Fruit fly (Drosophila melanogaster): ENCODE measurements around the gene Fer1HCH.

Fer1HCH gene

DNA sequence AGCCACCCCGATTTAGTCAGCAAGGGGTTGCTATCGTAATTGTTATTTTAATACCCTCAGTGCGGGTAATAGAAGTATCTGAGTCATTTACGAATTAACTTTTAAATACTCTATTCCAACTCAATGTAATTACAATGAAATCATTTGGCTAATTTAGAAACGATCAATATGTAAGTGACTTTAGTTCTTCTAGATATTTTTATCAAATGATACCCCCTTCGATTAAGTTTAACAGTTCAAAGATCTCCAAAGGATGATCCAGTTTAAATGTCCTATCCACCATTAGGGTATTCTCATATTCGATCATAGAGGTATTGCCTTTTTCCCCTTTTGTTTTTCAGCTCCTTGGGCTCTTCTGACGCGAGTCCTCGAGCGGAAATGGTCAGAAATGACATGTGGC, 5.9 kb upstream of the Fer1HCH start:
- TF ChIP-seq Mnt (GFP tag; optimal IDR thresholded peaks at IDR 0.05): no peak
- no peak for TF ChIP-seq CG11617 (GFP tag; optimal IDR thresholded peaks at IDR 0.05)
- TF ChIP-seq Crg-1 (GFP tag; optimal IDR thresholded peaks at IDR 0.05): no peak
- no peak for TF ChIP-seq ovo (GFP tag; optimal IDR thresholded peaks at IDR 0.05)
- no peak for TF ChIP-seq Hr96 (GFP tag; optimal IDR thresholded peaks at IDR 0.05)
- no peak for TF ChIP-seq bab1 (GFP tag; optimal IDR thresholded peaks at IDR 0.05)
- no peak for TF ChIP-seq toe (GFP tag; optimal IDR thresholded peaks at IDR 0.05)
- TF ChIP-seq CG12768 (GFP tag; optimal IDR thresholded peaks at IDR 0.05): no peak

DNA sequence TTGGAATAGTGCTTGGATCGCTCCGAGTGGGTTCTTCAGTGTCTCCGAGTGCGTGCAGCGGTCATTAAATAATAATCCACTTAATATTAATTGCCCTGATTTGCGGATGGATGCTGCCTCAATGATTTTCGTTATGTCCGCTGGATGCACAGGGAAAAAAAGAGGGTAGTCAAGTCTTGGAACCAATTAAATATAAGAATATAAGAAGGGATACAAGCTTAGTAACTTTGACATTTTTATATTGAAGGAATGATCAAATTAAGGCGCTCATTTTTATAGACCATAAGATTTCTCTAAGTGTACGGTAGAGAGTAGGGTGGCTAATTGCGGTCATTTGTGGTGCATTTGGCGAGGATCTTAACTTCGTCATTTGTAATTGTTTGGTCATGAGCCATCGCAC, 4.0 kb upstream of the Fer1HCH start:
- TF ChIP-seq cnc (optimal IDR thresholded peaks at IDR 0.05) (no peak), cic (GFP tag; optimal IDR thresholded peaks at IDR 0.05) (no peak), kay (GFP tag; ENCODE audit: borderline replicate concordance) (no peak), Hr96 (GFP tag; optimal IDR thresholded peaks at IDR 0.05) (no peak), CG14711 (tag; optimal IDR thresholded peaks at IDR 0.05) (no peak), tj (GFP tag; optimal IDR thresholded peaks at IDR 0.05) (no peak)

DNA sequence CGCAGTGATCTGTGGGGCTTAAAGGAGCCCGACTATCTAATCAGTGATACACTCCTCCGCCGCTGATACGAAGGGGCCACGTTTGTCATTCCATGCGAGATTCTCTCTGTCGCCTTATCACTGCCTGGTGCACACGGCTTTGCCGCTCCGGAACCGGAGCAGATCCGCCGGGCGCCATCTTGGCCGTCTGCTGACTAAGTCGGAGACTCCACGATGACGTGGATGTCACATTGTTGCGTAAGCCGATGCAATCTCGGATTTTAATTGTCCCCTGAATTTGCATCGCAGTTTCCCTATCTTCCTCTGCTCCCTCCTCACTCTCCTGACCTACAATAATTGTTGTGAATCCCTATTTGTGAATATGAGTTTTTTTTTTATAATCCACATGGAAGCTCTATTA, 3.1 kb upstream of the Fer1HCH start:
- peak; percentile 11 for TF ChIP-seq kay (GFP tag; ENCODE audit: borderline replicate concordance)
- TF ChIP-seq cic (GFP tag; optimal IDR thresholded peaks at IDR 0.05): no peak

DNA sequence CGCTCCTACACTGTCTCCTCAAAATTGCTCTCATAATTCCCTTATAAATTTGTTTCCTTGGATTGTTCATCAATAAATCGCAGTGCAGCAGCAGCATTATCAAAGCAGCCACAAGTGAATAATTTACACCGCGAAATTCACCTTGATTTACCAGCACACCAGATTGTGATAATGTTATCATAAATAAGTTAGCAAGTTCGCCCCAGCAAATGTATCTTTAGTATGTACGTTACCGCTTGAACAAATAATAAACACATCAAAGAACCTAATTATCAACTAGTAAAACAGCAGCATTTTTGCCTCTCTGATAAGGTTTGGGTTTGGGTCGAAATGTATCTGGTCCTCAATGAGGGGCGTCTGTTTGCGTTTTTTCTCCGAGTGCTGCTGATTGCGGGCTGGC, 2.3 kb upstream of the Fer1HCH start:
- no peak for TF ChIP-seq bab1 (GFP tag; optimal IDR thresholded peaks at IDR 0.05)
- peak; percentile 15 for TF ChIP-seq kay (GFP tag; ENCODE audit: borderline replicate concordance)

DNA sequence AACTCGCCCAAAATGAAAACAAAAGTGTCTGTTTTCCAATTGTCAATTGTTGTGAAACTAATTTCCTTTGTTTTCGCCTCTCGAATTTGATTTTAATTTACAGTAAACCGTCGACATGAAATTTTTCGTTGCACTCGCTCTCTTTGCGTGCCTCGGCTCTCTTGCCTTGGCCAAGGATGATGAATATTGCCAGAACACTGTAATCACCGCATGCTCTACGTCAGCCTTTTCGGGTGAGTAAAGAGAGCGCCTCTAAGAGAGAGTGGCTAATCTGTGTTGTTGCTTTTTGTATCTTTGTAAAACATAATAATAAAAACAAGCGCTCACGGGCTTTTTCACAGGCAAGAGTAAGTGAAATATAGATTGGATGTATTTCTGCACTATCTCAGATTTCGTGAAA, 1.1 kb upstream of the Fer1HCH start:
- TF ChIP-seq tj (GFP tag; optimal IDR thresholded peaks at IDR 0.05): peak; percentile 23
- TF ChIP-seq pad (GFP tag; optimal IDR thresholded peaks at IDR 0.05): no peak
- peak; percentile 39 for TF ChIP-seq kay (GFP tag; ENCODE audit: borderline replicate concordance)
- no peak for TF ChIP-seq Mnt (GFP tag; optimal IDR thresholded peaks at IDR 0.05)
- no peak for TF ChIP-seq CG7101 (tag; optimal IDR thresholded peaks at IDR 0.05)

DNA sequence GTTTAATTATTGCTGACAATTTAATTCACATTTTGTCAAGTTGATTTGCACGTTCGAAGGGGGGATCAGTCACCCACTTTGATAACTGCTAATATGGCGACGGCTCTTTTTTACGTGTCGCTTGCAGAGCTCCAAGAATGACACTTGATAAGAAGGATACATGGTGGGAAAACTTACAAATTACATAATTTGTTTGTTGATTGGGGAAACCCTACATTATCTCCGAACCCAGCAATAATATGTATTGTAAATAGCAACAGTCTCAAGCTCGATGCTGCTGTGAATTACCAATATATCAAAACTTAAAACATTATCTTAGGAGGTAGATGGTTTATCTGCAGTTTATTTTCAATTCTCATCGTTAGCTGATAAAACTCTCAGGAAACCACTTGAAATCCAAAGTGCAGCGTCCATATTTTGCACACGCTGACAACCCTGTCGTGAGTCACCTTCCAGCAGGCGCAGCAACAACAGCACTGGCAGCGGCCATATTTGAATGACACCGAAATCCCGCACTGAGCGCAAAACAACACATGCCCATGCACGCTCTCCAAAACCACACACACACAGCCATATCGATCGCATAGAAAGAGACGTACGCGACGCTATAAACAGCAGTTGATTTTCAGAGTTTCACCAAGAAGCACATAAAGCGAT, 365 bp upstream of the Fer1HCH start:
- TF ChIP-seq Hr96 (GFP tag; optimal IDR thresholded peaks at IDR 0.05) (peak; percentile 94), kay (GFP tag; ENCODE audit: borderline replicate concordance) (peak; percentile 99), cic (GFP tag; optimal IDR thresholded peaks at IDR 0.05) (peak; percentile 10), Mnt (GFP tag; optimal IDR thresholded peaks at IDR 0.05) (peak; percentile 65), CG7101 (tag; optimal IDR thresholded peaks at IDR 0.05) (peak; percentile 90), pad (GFP tag; optimal IDR thresholded peaks at IDR 0.05) (peak; percentile 85), CG12768 (GFP tag; optimal IDR thresholded peaks at IDR 0.05) (peak; percentile 94), ovo (GFP tag; optimal IDR thresholded peaks at IDR 0.05) (peak; percentile 58), cnc (optimal IDR thresholded peaks at IDR 0.05) (peak in 1 of 2 experiments; percentile 11), CG33017 (tag; optimal IDR thresholded peaks at IDR 0.05) (peak; percentile 88), CG11617 (GFP tag; optimal IDR thresholded peaks at IDR 0.05) (peak; percentile 98), tj (GFP tag; optimal IDR thresholded peaks at IDR 0.05) (peak; percentile 85), bab1 (GFP tag; optimal IDR thresholded peaks at IDR 0.05) (peak; percentile 84), Crg-1 (GFP tag; optimal IDR thresholded peaks at IDR 0.05) (peak; percentile 68), CG14711 (tag; optimal IDR thresholded peaks at IDR 0.05) (peak; percentile 90), toe (GFP tag; optimal IDR thresholded peaks at IDR 0.05) (peak; percentile 96), CG1620 (GFP tag; optimal IDR thresholded peaks at IDR 0.05) (peak; percentile 72), CG5204 (GFP tag; optimal IDR thresholded peaks at IDR 0.05) (peak; percentile 97), Clk (GFP tag; optimal IDR thresholded peaks at IDR 0.05) (peak; percentile 95), CG7045 (GFP tag; optimal IDR thresholded peaks at IDR 0.05) (peak; percentile 97)

DNA sequence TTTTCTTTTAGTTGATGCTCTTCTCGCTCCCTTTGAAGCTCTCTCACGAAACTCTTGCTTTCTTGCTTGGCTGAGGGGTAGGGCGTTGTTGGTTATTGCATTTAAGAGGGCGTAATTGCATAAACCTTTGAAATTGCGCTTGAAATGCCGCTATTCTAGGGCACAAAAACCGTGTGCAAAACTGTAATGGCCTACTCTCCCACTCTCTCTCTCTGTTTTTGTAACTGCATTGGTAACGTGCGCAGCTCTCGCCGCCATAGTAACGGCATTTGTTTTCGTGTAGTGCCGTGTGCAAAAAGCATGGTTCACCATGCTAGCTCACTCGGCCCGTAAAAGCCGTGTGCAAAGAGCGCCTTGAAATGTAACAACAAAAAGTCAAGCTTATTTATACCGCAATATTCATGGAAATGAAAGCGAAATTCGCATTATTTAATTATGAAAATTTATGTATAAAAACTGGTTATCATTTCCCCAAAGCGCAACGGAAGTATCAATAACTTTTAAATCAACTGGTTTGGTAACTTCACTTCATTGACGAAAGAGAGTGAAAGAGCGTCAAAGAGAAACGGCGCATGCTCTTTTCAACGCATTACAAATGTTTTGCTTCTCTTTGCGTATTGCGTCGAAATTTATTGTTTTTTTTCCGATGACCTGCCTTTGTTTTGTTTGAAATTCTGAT, 1.1 kb downstream of the Fer1HCH start:
- TF ChIP-seq CG33017 (tag; optimal IDR thresholded peaks at IDR 0.05) (peak; percentile 44), CG14711 (tag; optimal IDR thresholded peaks at IDR 0.05) (peak; percentile 25), tj (GFP tag; optimal IDR thresholded peaks at IDR 0.05) (no peak), Hr96 (GFP tag; optimal IDR thresholded peaks at IDR 0.05) (no peak), ovo (GFP tag; optimal IDR thresholded peaks at IDR 0.05) (peak; percentile 100), bab1 (GFP tag; optimal IDR thresholded peaks at IDR 0.05) (peak; percentile 61), CG12768 (GFP tag; optimal IDR thresholded peaks at IDR 0.05) (peak; percentile 73), cnc (optimal IDR thresholded peaks at IDR 0.05) (no peak), Mnt (GFP tag; optimal IDR thresholded peaks at IDR 0.05) (peak; percentile 91), cic (GFP tag; optimal IDR thresholded peaks at IDR 0.05) (peak; percentile 64), CG1620 (GFP tag; optimal IDR thresholded peaks at IDR 0.05) (no peak), CG7101 (tag; optimal IDR thresholded peaks at IDR 0.05) (peak; percentile 6), kay (GFP tag; ENCODE audit: borderline replicate concordance) (peak; percentile 56), CG7045 (GFP tag; optimal IDR thresholded peaks at IDR 0.05) (no peak), CG11617 (GFP tag; optimal IDR thresholded peaks at IDR 0.05) (peak; percentile 28), Clk (GFP tag; optimal IDR thresholded peaks at IDR 0.05) (no peak), Crg-1 (GFP tag; optimal IDR thresholded peaks at IDR 0.05) (no peak), pad (GFP tag; optimal IDR thresholded peaks at IDR 0.05) (peak; percentile 96), CG5204 (GFP tag; optimal IDR thresholded peaks at IDR 0.05) (no peak), toe (GFP tag; optimal IDR thresholded peaks at IDR 0.05) (no peak)
